Fruit fly (Drosophila melanogaster) Kc167 (cell line): ENCODE data around the gene Zip89B.

Experiments used
- Myc ChIP-seq: fragments of >200 bp; optimal IDR thresholded peaks from 2 replicates; lab custom pipeline; 2017; ENCODE audit warnings: missing external identifiers
- h ChIP-seq: fragments of >200 bp; optimal IDR thresholded peaks from 3 replicates; lab custom pipeline; 2018; ENCODE audit warnings: missing external identifiers
- insv ChIP-seq: fragments of >200 bp; optimal IDR thresholded peaks from 3 replicates; lab custom pipeline; 2018; ENCODE audit warnings: missing external identifiers
- psq ChIP-seq: fragments of >200 bp; optimal IDR thresholded peaks from 2 replicates; lab custom pipeline; 2017; ENCODE audit warnings: missing external identifiers

dm6 chr3R:16316747-16317146 is 11.2 kb downstream of the Zip89B start:
- no peak for TF ChIP-seq Myc
- no peak for TF ChIP-seq h (lab: Kevin White, UChicago)
- TF ChIP-seq insv, result no peak
- TF ChIP-seq psq (lab: Kevin White, UChicago), result no peak
